Worm (Caenorhabditis elegans): Measurements from ENCODE around the gene F47E1.1.

DNA sequence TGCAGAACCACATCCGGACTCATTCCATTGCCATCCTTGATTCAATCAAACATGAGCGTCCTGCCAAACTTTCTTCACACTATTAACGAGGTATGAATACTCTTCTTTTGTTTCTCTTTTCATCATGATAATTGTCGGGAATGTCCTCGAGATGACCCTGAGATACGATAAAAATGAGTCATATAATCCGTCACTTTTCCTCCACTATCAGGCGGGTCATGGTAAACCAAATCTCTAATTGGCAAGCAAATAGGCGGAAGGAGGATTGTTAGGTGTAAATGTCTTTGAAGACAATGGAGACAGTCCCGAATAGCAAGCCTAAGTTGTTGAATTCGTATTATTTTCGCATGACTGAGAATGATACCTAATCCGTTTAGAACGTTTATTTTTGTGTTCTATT, 11.6 kb downstream of the F47E1.1 start:
- TF ChIP-seq ztf-23 (GFP tag; IDR thresholded peaks at IDR 0.05) (no peak), cog-1 (tag; optimal IDR thresholded peaks at IDR 0.05) (no peak), flt-1 (GFP tag; IDR thresholded peaks at IDR 0.05) (no peak), med-1 (GFP tag; optimal IDR thresholded peaks at IDR 0.05; ENCODE audit: insufficient read depth) (no peak), T22C8.4 (GFP tag; IDR thresholded peaks at IDR 0.05) (no peak), ztf-29 (GFP tag; IDR thresholded peaks at IDR 0.05) (no peak), klf-2 (GFP tag; conservative IDR thresholded peaks at IDR 0.05) (no peak)

All from whole organism, midembryonic.